Worm (Caenorhabditis elegans) whole organism, L4 larva: ENCODE data around the gene msp-45.
"Not testable (repeated sequence)": the region's sequence is repeated elsewhere in the genome, so short reads cannot be mapped to it uniquely, and the experiment has no call there.

Experiments
- F44E2.7 ChIP-seq: fragments of 200-800 bp; sonication (Bioruptor generic); IDR thresholded peaks from 2 replicates; pipeline ENCODE4 v2.1.2; 2022; ENCODE audit warnings: missing genetic modification characterization, missing compliant biosample characterization
- R02D3.7 ChIP-seq: fragments of 150-350 bp; sonication (generic microtip); optimal IDR thresholded peaks from 3 replicates; lab custom pipeline; 2014; ENCODE audit warnings: missing biosample characterization, missing genetic modification characterization
- Y48G9A.11 ChIP-seq: fragments of 200-800 bp; sonication (Bioruptor generic); IDR thresholded peaks from 2 replicates; pipeline ENCODE4 v1.3.6; 2022; ENCODE audit warnings: missing genetic modification reagents, missing genetic modification characterization, missing compliant biosample characterization
- Y5F2A.4 ChIP-seq: fragments of 200-800 bp; sonication (Bioruptor generic); optimal IDR thresholded peaks from 2 replicates; lab custom pipeline; 2018; ENCODE audit warnings: mild to moderate bottlenecking, missing genetic modification characterization, missing compliant biosample characterization
- aha-1 ChIP-seq: fragments of 150-350 bp; peaks from one replicate; lab custom pipeline; 2014; ENCODE audit warnings: missing biosample characterization, missing genetic modification characterization
- ceh-28 ChIP-seq: fragments of 150-350 bp; optimal IDR thresholded peaks from 2 replicates; lab custom pipeline; 2014; ENCODE audit warnings: missing biosample characterization, missing genetic modification reagents, missing genetic modification characterization
- daf-16 ChIP-seq, 3 experiments: sonication (generic microtip); optimal IDR thresholded peaks; 2 replicates each; lab custom pipeline; 2016 to 2017; ENCODE audit warnings: missing genetic modification characterization in 3 of 3, missing genetic modification reagents in 3 of 3, mild to moderate bottlenecking in 2 of 3, missing compliant biosample characterization in 2 of 3, missing biosample characterization in 1 of 3, moderate library complexity in 1 of 3
- daf-8 ChIP-seq: fragments of 200-800 bp; sonication (Bioruptor generic); IDR thresholded peaks from 2 replicates; pipeline ENCODE4 v1.3.6; 2022; ENCODE audit warnings: missing genetic modification characterization, missing compliant biosample characterization
- duxl-1 ChIP-seq: sonication (generic microtip); optimal IDR thresholded peaks from 2 replicates; lab custom pipeline; 2016; ENCODE audit warnings: mild to moderate bottlenecking, missing genetic modification characterization, moderate library complexity, missing compliant biosample characterization; ENCODE audit not compliant: poor library complexity
- egl-43 ChIP-seq: fragments of 200-800 bp; sonication (Bioruptor generic); IDR thresholded peaks from 2 replicates; pipeline ENCODE4 v1.3.6; 2022; ENCODE audit warnings: missing genetic modification reagents, missing genetic modification characterization, missing compliant biosample characterization
- fos-1 ChIP-seq: fragments of 150-350 bp; optimal IDR thresholded peaks from 2 replicates; lab custom pipeline; 2014; ENCODE audit warnings: missing biosample characterization, missing genetic modification characterization
- lin-13 ChIP-seq: fragments of 150-350 bp; optimal IDR thresholded peaks from 2 replicates; lab custom pipeline; 2014; ENCODE audit warnings: missing biosample characterization, missing genetic modification reagents, missing genetic modification characterization
- lin-38 ChIP-seq: fragments of 200-800 bp; sonication (Bioruptor generic); IDR thresholded peaks from 2 replicates; pipeline ENCODE4 v1.3.6; 2022; ENCODE audit warnings: missing genetic modification reagents, missing genetic modification characterization, missing compliant biosample characterization
- lin-39 ChIP-seq: fragments of 150-350 bp; optimal IDR thresholded peaks from 2 replicates; lab custom pipeline; 2014; ENCODE audit warnings: missing biosample characterization, missing genetic modification reagents, missing genetic modification characterization
- mdt-29 ChIP-seq: fragments of 200-800 bp; sonication (Bioruptor generic); IDR thresholded peaks from 2 replicates; pipeline ENCODE4 v1.3.6; 2022; ENCODE audit warnings: missing genetic modification reagents, missing genetic modification characterization, missing compliant biosample characterization
- mxl-3 ChIP-seq: fragments of 200-800 bp; sonication (Bioruptor generic); optimal IDR thresholded peaks from 2 replicates; lab custom pipeline; 2018; ENCODE audit warnings: mild to moderate bottlenecking, missing genetic modification characterization, missing compliant biosample characterization
- nhr-102 ChIP-seq: sonication (generic microtip); optimal IDR thresholded peaks from 2 replicates; lab custom pipeline; 2016; ENCODE audit warnings: mild to moderate bottlenecking, missing genetic modification characterization, moderate library complexity, missing compliant biosample characterization
- nhr-28 ChIP-seq: fragments of 150-350 bp; optimal IDR thresholded peaks from 2 replicates; lab custom pipeline; 2014; ENCODE audit warnings: missing biosample characterization, missing genetic modification characterization
- sdz-12 ChIP-seq: fragments of 200-800 bp; sonication (Bioruptor generic); optimal IDR thresholded peaks from 2 replicates; lab custom pipeline; 2018; ENCODE audit warnings: mild to moderate bottlenecking, missing genetic modification characterization, missing compliant biosample characterization
- set-16 ChIP-seq: fragments of 200-800 bp; sonication (Bioruptor generic); IDR thresholded peaks from 2 replicates; pipeline ENCODE4 v1.3.6; 2022; ENCODE audit warnings: missing genetic modification reagents, missing genetic modification characterization, missing compliant biosample characterization
- tag-97 ChIP-seq: fragments of 200-800 bp; sonication (Bioruptor generic); IDR thresholded peaks from 2 replicates; pipeline ENCODE4 v1.3.6; 2022; ENCODE audit warnings: missing genetic modification characterization, missing compliant biosample characterization
- tra-1 ChIP-seq: fragments of 200-800 bp; sonication (Bioruptor generic); IDR thresholded peaks from 2 replicates; pipeline ENCODE4 v1.3.6; 2022; ENCODE audit warnings: missing genetic modification reagents, missing genetic modification characterization, missing compliant biosample characterization
- unc-130 ChIP-seq: sonication (generic microtip); optimal IDR thresholded peaks from 2 replicates; lab custom pipeline; 2016; ENCODE audit warnings: missing genetic modification reagents, missing genetic modification characterization, missing compliant biosample characterization
- unc-62 ChIP-seq, 3 experiments: fragments of 150-350 bp in 1 of 3; sonication (generic microtip); optimal IDR thresholded peaks in 2 of 3; peaks in 1 of 3; 1 replicate in 1 of 3; 2 replicates in 2 of 3; lab custom pipeline; 2014 to 2017; ENCODE audit warnings: missing biosample characterization in 3 of 3, missing genetic modification characterization in 3 of 3, missing genetic modification reagents in 3 of 3, missing genotype in 1 of 3
- ztf-7 ChIP-seq: fragments of 150-350 bp; optimal IDR thresholded peaks from 2 replicates; lab custom pipeline; 2014; ENCODE audit warnings: missing biosample characterization, missing genetic modification characterization

Gene msp-45

ce11 chrII:5115733-5116132, 41.1 kb downstream of the msp-45 start, which contains the start of gene srsy-1:
Gene srsy-1, plus strand, starts transcription at chrII:5116033.
- TF ChIP-seq Y5F2A.4 (GFP tag; lab: Kevin White, UChicago) (no peak), tag-97 (GFP tag; lab: Robert Waterston, UW) (no peak), F44E2.7 (GFP tag; lab: Robert Waterston, UW) (no peak), fos-1 (no peak), lin-39 (no peak), lin-13 (GFP tag; lab: Kevin White, UChicago) (no peak), ztf-7 (tag; lab: Kevin White, UChicago) (no peak)

ce11 chrII:5115235-5115634, 41.6 kb downstream of the msp-45 start, which contains the start of gene msp-74:
Gene msp-74, minus strand, starts transcription at chrII:5115335.
- TF ChIP-seq R02D3.7, ceh-28, duxl-1 (tag; lab: Kevin White, UChicago): not testable (repeated sequence)

ce11 chrII:5112082-5112481, 44.8 kb downstream of the msp-45 start, which contains the start of gene F09C12.8:
Gene F09C12.8, plus strand, starts transcription at chrII:5112382.
- TF ChIP-seq lin-38 (GFP tag; lab: Robert Waterston, UW) (no peak), Y48G9A.11 (no peak), daf-16 (GFP tag; optimal IDR thresholded peaks at IDR 0.05; lab: Kevin White, UChicago) (no peak), daf-16 (tag; optimal IDR thresholded peaks at IDR 0.05; lab: Kevin White, UChicago) (no peak), daf-8 (no peak), nhr-102 (no peak), unc-130 (GFP tag; lab: Kevin White, UChicago) (no peak), sdz-12 (no peak), aha-1 (no peak), tra-1 (GFP tag; lab: Robert Waterston, UW) (no peak), nhr-28 (tag; lab: Kevin White, UChicago) (no peak), egl-43 (GFP tag; lab: Robert Waterston, UW) (no peak), mxl-3 (GFP tag; lab: Kevin White, UChicago) (no peak), mdt-29 (GFP tag; lab: Robert Waterston, UW) (no peak), unc-62 (GFP tag; optimal IDR thresholded peaks at IDR 0.05 in 1 of 2; lab: Kevin White, UChicago) (no peak), unc-62 (tag; optimal IDR thresholded peaks at IDR 0.05; lab: Kevin White, UChicago) (no peak)

ce11 chrII:5109693-5110092, 47.2 kb downstream of the msp-45 start, which contains the start of gene F09C12.2:
Gene F09C12.2, plus strand, starts transcription at chrII:5110012.
- TF ChIP-seq nhr-28 (tag; lab: Kevin White, UChicago), result peak; percentile 53
- TF ChIP-seq set-16 (GFP tag; lab: Robert Waterston, UW), result no peak
- no peak for TF ChIP-seq daf-16 (GFP tag; optimal IDR thresholded peaks at IDR 0.05; lab: Kevin White, UChicago)
- peak; percentile 58 for TF ChIP-seq daf-16 (tag; optimal IDR thresholded peaks at IDR 0.05; lab: Kevin White, UChicago)
- TF ChIP-seq, all 104 proteins: peak for 2
